Worm (Caenorhabditis elegans): ENCODE measurements around the gene Y54F10BM.21.

Gene Y54F10BM.21

DNA sequence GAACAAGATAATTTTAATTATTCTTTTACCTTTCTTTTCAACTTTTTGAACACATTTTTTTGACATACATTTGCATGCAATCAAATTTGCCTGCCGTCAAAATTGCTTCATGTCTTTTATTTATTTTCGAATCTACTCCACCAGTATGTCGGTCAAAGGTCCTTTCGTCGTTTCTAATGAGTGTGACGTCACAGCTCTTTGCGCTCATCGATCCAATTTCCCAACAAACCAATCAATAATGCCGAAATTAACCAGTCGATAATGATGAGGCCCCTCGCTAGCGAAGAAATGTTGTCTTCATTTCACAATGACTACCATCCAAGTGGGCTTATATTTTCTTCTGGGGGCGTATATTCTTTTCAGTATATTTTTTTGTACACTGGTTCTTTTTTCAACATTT, 14.0 kb upstream of the Y54F10BM.21 start, which contains the start of gene Y54F10BM.6:
TSS of gene Y54F10BM.6 (plus strand) at position 301 of the 400 bp plus-strand sequence.
- no peak for TF ChIP-seq hnd-1 (tag; optimal IDR thresholded peaks at IDR 0.05)
- TF ChIP-seq ceh-13 (GFP tag; optimal IDR thresholded peaks at IDR 0.05): no peak
- no peak for TF ChIP-seq ets-7 (tag; optimal IDR thresholded peaks at IDR 0.05)
- no peak for TF ChIP-seq tra-4 (tag; optimal IDR thresholded peaks at IDR 0.05)
- TF ChIP-seq aly-1 (tag; optimal IDR thresholded peaks at IDR 0.05): no peak
- no peak for TF ChIP-seq sea-1 (GFP tag; conservative IDR thresholded peaks at IDR 0.05)
- TF ChIP-seq ama-1 (optimal IDR thresholded peaks at IDR 0.05): no peak
- no peak for TF ChIP-seq hmbx-1 (tag; optimal IDR thresholded peaks at IDR 0.05)

DNA sequence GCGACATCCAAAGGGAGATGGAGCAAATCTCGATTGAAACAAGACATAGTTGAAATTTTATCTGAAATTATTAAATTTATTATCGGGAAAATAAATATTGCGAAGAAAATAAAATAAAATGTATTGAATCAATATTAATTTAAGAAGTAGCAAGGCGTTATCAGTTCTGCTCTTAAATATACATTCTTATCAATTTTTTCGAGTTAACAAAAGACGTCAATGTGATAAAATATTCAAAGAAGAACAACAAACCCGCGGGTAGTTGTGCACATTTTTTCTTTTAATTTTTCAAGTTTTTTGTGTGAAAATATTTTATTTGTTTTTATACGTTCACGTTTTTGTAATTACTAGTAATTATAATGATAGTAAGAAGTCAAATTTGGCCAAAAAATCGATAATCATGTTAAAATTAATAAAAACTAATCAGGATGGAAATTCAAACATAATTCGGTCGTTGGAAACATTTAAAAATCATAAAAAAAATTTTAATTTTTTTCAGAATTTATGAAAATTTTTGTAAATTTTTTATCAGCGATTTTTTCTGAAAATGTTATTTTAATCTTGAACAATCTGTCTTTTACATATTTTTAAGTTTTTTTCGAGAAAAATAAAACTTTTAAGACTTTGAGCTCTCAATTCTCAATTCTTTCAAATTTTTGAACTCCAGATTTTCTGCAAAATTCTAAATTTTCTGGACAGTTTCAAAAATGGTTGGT, 10.8 kb upstream of the Y54F10BM.21 start, which contains the start of gene fbxa-9:
TSS of gene fbxa-9 (plus strand) at position 666 of the 716 bp plus-strand sequence.
- TF ChIP-seq tbx-11 (GFP tag; IDR thresholded peaks at IDR 0.05) (no peak), hnd-1 (tag; optimal IDR thresholded peaks at IDR 0.05) (no peak), B0310.2 (tag; optimal IDR thresholded peaks at IDR 0.05) (no peak), tbx-37 (GFP tag; conservative IDR thresholded peaks at IDR 0.05) (no peak), ama-1 (optimal IDR thresholded peaks at IDR 0.05) (no peak), sea-1 (GFP tag; conservative IDR thresholded peaks at IDR 0.05) (no peak), aly-1 (tag; optimal IDR thresholded peaks at IDR 0.05) (no peak), F13C5.2 (tag; optimal IDR thresholded peaks at IDR 0.05) (no peak), scrt-1 (GFP tag; IDR thresholded peaks at IDR 0.05) (no peak), hmbx-1 (tag; optimal IDR thresholded peaks at IDR 0.05) (no peak)

DNA sequence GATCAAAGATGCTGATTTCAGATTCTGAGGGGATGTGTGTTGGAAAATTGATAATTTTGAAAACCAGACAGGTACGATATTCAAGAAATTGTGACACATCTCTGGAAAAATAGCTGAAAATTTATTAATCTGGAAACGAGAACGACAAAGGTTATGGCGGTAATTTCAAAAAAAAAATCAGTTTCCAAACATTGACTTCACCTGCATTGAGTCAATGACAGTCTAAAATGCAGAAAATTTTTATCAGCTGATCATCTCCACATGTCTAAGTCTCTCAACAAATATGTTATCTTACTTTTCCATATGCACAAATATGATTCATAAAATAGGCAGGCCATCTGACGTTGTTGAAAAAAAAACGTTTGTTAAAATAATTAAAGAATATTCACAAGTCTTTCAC, 4.9 kb upstream of the Y54F10BM.21 start, which contains the start of gene fbxa-48:
TSS of gene fbxa-48 (minus strand) at position 101 of the 400 bp plus-strand sequence.
- TF ChIP-seq hnd-1 (tag; optimal IDR thresholded peaks at IDR 0.05): no peak
- TF ChIP-seq tbx-11 (GFP tag; IDR thresholded peaks at IDR 0.05): no peak
- no peak for TF ChIP-seq pes-1 (GFP tag; IDR thresholded peaks at IDR 0.05)
- TF ChIP-seq B0310.2 (tag; optimal IDR thresholded peaks at IDR 0.05): no peak
- TF ChIP-seq tbx-37 (GFP tag; conservative IDR thresholded peaks at IDR 0.05): no peak
- TF ChIP-seq hmg-4 (GFP tag; optimal IDR thresholded peaks at IDR 0.05): no peak
- no peak for TF ChIP-seq ets-7 (tag; optimal IDR thresholded peaks at IDR 0.05)
- no peak for TF ChIP-seq ceh-36 (tag; optimal IDR thresholded peaks at IDR 0.05)
- no peak for TF ChIP-seq tra-4 (tag; optimal IDR thresholded peaks at IDR 0.05)
- TF ChIP-seq sea-1 (GFP tag; conservative IDR thresholded peaks at IDR 0.05): no peak

DNA sequence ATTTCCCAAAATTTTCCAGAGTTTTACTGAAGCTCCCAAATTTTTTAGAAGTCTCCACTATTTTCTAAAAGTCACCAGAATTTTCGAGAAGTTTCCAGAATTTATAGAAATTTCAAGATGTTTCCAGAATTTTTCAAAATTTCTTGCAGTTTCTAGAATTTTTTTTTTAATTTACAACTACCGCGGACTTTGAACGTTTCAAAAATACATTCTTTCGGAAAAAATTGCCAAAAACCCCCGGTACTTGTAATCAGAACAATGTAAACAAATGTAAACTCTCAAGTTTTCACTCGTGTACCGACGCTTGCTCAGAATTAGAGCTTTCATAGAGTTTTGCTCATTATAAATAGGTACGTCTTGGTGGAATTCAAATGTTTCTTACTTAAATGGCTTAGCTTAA, 4.2 kb upstream of the Y54F10BM.21 start, which contains the start of gene fbxa-39:
TSS of gene fbxa-39 (plus strand) at position 301 of the 400 bp plus-strand sequence.
- TF ChIP-seq aly-1 (tag; optimal IDR thresholded peaks at IDR 0.05) (no peak), ama-1 (optimal IDR thresholded peaks at IDR 0.05) (no peak)

DNA sequence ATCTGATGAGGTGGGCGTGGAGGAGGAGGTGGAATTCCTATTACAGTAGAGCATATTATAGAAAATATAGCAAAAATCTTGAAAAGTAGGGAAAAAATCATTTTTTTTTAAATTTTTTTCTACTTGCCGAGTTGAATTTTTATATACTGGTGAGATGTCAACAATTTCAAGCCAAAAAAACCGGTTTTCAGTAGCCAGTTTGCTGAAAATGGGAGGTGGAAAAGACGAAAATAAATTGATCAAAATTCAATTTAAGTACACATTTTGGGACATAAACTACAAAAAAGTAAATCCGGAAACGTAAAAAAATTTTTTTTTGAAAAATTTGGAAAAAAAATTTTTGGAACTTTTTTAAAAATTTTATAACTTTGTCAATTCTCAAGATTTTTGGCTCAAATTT, 2.5 kb downstream of the Y54F10BM.21 start, which contains the start of gene Y54F10BM.23:
TSS of gene Y54F10BM.23 (minus strand) at position 101 of the 400 bp plus-strand sequence.
- TF ChIP-seq ets-7 (tag; optimal IDR thresholded peaks at IDR 0.05) (no peak), hnd-1 (tag; optimal IDR thresholded peaks at IDR 0.05) (no peak), pes-1 (GFP tag; IDR thresholded peaks at IDR 0.05) (no peak)

DNA sequence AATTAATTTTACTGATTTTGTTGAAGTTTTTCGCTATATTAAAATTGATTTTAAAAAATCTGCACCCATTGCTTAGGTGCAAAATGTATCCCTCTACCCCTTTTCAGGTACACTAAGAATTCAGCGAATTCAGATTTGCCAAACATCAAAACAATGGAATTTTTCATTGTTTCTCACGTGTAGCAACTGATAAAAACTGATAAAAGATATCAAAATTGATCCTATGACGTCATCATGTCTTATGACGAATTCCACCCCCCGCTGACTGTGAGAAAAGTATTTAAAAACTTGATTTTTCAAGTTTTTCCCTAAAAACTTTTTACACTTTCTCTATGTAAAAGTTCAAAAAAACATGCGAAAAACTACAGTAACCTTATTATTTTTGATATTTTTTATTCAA, 3.6 kb downstream of the Y54F10BM.21 start, which contains the start of gene Y54F10BM.22:
TSS of gene Y54F10BM.22 (plus strand) at position 331 of the 400 bp plus-strand sequence.
- TF ChIP-seq hmbx-1 (tag; optimal IDR thresholded peaks at IDR 0.05) (no peak), tbx-11 (GFP tag; IDR thresholded peaks at IDR 0.05) (no peak), hnd-1 (tag; optimal IDR thresholded peaks at IDR 0.05) (no peak), aly-1 (tag; optimal IDR thresholded peaks at IDR 0.05) (no peak), sea-1 (GFP tag; conservative IDR thresholded peaks at IDR 0.05) (no peak)

DNA sequence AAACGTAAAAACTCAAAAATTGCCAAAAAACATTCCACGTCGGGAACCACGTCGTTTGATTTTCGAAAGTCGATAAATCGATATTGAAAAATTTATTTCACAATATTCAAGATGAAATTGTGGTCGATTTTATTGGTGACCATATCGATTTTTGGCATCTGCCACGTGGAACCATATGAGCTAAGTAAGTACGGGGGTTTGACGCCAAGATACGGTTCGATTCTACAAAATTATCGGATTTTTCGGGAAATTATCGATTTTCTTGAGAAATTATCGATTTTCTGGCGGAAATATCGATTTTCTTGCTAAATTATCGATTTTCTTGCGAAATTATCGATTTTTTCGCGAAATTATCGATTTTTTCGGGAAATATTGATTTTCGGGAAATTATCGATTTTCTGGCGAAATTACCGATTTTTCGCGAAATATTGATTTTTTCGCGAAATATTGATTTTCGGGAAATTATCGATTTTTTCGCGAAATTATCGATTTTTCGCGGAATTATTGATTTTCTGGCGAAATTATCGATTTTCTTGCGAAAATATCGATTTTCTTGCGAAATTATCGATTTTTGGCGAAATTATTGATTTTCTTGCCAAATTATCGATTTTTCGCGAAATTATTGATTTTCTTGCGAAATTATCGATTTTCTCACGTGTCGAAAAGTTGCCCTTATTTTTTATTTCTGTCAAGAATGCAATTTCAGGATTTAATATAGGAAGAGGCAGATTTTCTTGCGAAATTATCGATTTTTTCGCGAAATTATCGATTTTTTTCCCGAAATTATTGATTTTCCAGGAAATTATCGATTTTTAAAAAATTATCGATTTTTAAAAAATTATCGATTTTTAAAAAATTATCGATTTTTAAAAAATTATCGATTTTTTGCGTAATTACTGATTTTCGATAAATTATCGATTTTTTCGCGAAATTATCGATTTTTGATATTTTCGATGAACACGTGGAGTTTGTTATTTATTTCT, 5.3 kb downstream of the Y54F10BM.21 start, which contains the start of gene Y54F10BM.3:
TSS of gene Y54F10BM.3 (plus strand) at position 51 of the 983 bp plus-strand sequence.
- TF ChIP-seq F13C5.2 (tag; optimal IDR thresholded peaks at IDR 0.05): no peak
- no peak for TF ChIP-seq aly-1 (tag; optimal IDR thresholded peaks at IDR 0.05)
- no peak for TF ChIP-seq sea-1 (GFP tag; conservative IDR thresholded peaks at IDR 0.05)
- no peak for TF ChIP-seq ceh-13 (GFP tag; optimal IDR thresholded peaks at IDR 0.05)
- TF ChIP-seq hnd-1 (tag; optimal IDR thresholded peaks at IDR 0.05): no peak
- no peak for TF ChIP-seq hmg-4 (GFP tag; optimal IDR thresholded peaks at IDR 0.05)
- no peak for TF ChIP-seq hmbx-1 (tag; optimal IDR thresholded peaks at IDR 0.05)
- no peak for TF ChIP-seq scrt-1 (GFP tag; IDR thresholded peaks at IDR 0.05)
- no peak for TF ChIP-seq tbx-37 (GFP tag; conservative IDR thresholded peaks at IDR 0.05)
- TF ChIP-seq ceh-36 (tag; optimal IDR thresholded peaks at IDR 0.05): no peak
- TF ChIP-seq ama-1 (optimal IDR thresholded peaks at IDR 0.05): no peak

DNA sequence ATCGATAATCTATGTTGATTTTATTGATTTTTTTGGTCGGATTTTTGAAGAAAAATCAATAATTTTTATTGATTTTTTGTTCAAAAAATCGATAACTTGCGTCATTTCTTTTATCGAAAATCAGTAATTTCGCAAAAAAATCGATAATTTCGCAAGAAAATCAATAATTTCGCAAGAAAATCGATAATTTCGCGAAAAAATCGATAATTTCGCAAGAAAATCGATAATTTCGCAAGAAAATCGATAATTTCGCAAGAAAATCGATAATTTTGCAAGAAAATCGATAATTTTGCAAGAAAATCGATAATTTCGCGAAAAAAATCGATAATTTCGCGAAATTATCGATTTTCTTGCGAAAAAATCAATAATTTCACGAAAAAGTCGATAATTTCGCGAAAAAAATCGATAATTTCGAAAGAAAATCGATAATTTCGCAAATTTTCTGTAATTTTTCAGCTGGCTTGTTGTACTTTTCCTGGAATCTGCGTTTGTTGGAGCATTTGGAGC, 6.5 kb downstream of the Y54F10BM.21 start:
- TF ChIP-seq ama-1 (optimal IDR thresholded peaks at IDR 0.05): no peak
- no peak for TF ChIP-seq aly-1 (tag; optimal IDR thresholded peaks at IDR 0.05)
- TF ChIP-seq flt-1 (GFP tag; IDR thresholded peaks at IDR 0.05): no peak
- no peak for TF ChIP-seq pes-1 (GFP tag; IDR thresholded peaks at IDR 0.05)
- TF ChIP-seq hmbx-1 (tag; optimal IDR thresholded peaks at IDR 0.05): no peak
- no peak for TF ChIP-seq tra-4 (tag; optimal IDR thresholded peaks at IDR 0.05)
- no peak for TF ChIP-seq F13C5.2 (tag; optimal IDR thresholded peaks at IDR 0.05)
- TF ChIP-seq hnd-1 (tag; optimal IDR thresholded peaks at IDR 0.05): no peak
- TF ChIP-seq ets-7 (tag; optimal IDR thresholded peaks at IDR 0.05): no peak
- TF ChIP-seq ceh-13 (GFP tag; optimal IDR thresholded peaks at IDR 0.05): no peak
- no peak for TF ChIP-seq sea-1 (GFP tag; conservative IDR thresholded peaks at IDR 0.05)
- no peak for TF ChIP-seq tbx-37 (GFP tag; conservative IDR thresholded peaks at IDR 0.05)
- TF ChIP-seq ceh-36 (tag; optimal IDR thresholded peaks at IDR 0.05): no peak
- TF ChIP-seq hmg-4 (GFP tag; optimal IDR thresholded peaks at IDR 0.05): no peak
- TF ChIP-seq scrt-1 (GFP tag; IDR thresholded peaks at IDR 0.05): no peak
- TF ChIP-seq B0310.2 (tag; optimal IDR thresholded peaks at IDR 0.05): no peak
- no peak for TF ChIP-seq tbx-11 (GFP tag; IDR thresholded peaks at IDR 0.05)

All from whole organism, early embryonic.